Worm (Caenorhabditis elegans): Measurements from ENCODE around the gene pisy-1.
"Not testable (repeated sequence)": the region's sequence is repeated elsewhere in the genome, so short reads cannot be mapped to it uniquely, and the experiment has no call there.

Gene pisy-1

ce11 chrII:12738284-12739201 is at the start of gene pisy-1:
Gene pisy-1 (minus strand): TSS chrII:12738334.
- TF ChIP-seq unc-62 (GFP tag; optimal IDR thresholded peaks at IDR 0.05) = no peak

- TF ChIP-seq unc-62 (GFP tag; optimal IDR thresholded peaks at IDR 0.05) = no peak
Measured at ce11 chrII:12787831-12788248, 49.7 kb upstream of the pisy-1 start, which contains the start of gene alkb-7. Gene alkb-7 (minus strand): TSS chrII:12788153.

ce11 chrII:12785391-12785790 is 47.3 kb upstream of the pisy-1 start, which contains the start of gene Y46G5A.15:
Gene Y46G5A.15 (minus strand): TSS chrII:12785416.
- no peak for TF ChIP-seq unc-62 (GFP tag; optimal IDR thresholded peaks at IDR 0.05)

ce11 chrII:12776379-12776778 is 38.2 kb upstream of the pisy-1 start, which contains the start of gene Y46G5A.34:
Gene Y46G5A.34 (plus strand): TSS chrII:12776679.
- TF ChIP-seq unc-62 (GFP tag; optimal IDR thresholded peaks at IDR 0.05) = no peak

ce11 chrII:12774402-12774801 is 36.3 kb upstream of the pisy-1 start, which contains the start of gene Y46G5A.14:
Gene Y46G5A.14 (plus strand): TSS chrII:12774702.
- TF ChIP-seq unc-62 (GFP tag; optimal IDR thresholded peaks at IDR 0.05) = no peak

ce11 chrII:12769947-12770346 is 31.8 kb upstream of the pisy-1 start:
- TF ChIP-seq unc-62 (GFP tag; optimal IDR thresholded peaks at IDR 0.05) = no peak

ce11 chrII:12768167-12768712 is 30.1 kb upstream of the pisy-1 start, which contains the start of the genes vps-2 and tiar-2:
Gene vps-2 (minus strand): TSS chrII:12768217.
Gene tiar-2 (plus strand): TSS chrII:12768686.
- no peak for TF ChIP-seq unc-62 (GFP tag; optimal IDR thresholded peaks at IDR 0.05)

ce11 chrII:12767258-12767824 is 29.2 kb upstream of the pisy-1 start:
- no peak for TF ChIP-seq unc-62 (GFP tag; optimal IDR thresholded peaks at IDR 0.05)

ce11 chrII:12766443-12767188 is 28.5 kb upstream of the pisy-1 start:
- no peak for TF ChIP-seq unc-62 (GFP tag; optimal IDR thresholded peaks at IDR 0.05)

ce11 chrII:12764476-12764875 is 26.3 kb upstream of the pisy-1 start:
- no peak for TF ChIP-seq unc-62 (GFP tag; optimal IDR thresholded peaks at IDR 0.05)

- no peak for TF ChIP-seq unc-62 (GFP tag; optimal IDR thresholded peaks at IDR 0.05)
Measured at ce11 chrII:12760497-12760896, 22.4 kb upstream of the pisy-1 start, which contains the start of gene cnp-2. Gene cnp-2 (plus strand): TSS chrII:12760797.

- no peak for TF ChIP-seq unc-62 (GFP tag; optimal IDR thresholded peaks at IDR 0.05)
Measured at ce11 chrII:12756180-12756579, 18.0 kb upstream of the pisy-1 start, which contains the start of the genes Y46G5A.7 and Y46G5A.8. Gene Y46G5A.7 (minus strand): TSS chrII:12756332. Gene Y46G5A.8 (plus strand): TSS chrII:12756338.

- TF ChIP-seq unc-62 (GFP tag; optimal IDR thresholded peaks at IDR 0.05) = not testable (repeated sequence)
Measured at ce11 chrII:12753725-12754124, 15.6 kb upstream of the pisy-1 start, which contains the start of gene Y46G5A.39. Gene Y46G5A.39 (minus strand): TSS chrII:12753825.

ce11 chrII:12739306-12739705 is 1.2 kb upstream of the pisy-1 start:
- TF ChIP-seq unc-62 (GFP tag; optimal IDR thresholded peaks at IDR 0.05) = no peak

- no peak for TF ChIP-seq unc-62 (GFP tag; optimal IDR thresholded peaks at IDR 0.05)
Measured at ce11 chrII:12736579-12736978, 1.6 kb downstream of the pisy-1 start, which contains the start of gene snrp-200. Gene snrp-200 (minus strand): TSS chrII:12736910.

Measured in whole organism, dauer.